Fruit fly (Drosophila melanogaster): ENCODE measurements around the gene Srp72.

The Srp72 gene

DNA sequence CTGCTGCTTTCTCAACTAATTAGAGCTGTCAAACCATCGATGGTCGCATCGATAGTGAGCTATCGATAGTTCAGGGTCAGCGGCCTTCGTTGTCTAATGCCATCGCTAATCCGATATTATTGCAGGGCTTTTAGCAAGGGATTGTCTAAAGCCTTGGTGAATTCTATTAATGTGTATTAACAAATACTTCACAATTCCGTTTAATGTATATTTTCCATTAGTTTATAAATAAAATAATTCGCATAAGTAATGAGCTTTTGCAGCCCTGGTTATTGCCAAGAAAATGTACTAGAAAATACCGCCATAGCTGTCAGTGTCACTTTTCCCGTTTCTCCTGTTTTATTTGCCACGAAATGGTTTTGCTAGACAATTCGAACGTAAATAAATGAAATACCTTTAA, 8.7 kb upstream of the Srp72 start, which contains the start of the genes EloB and Srp14 (continued):
- TF ChIP-seq Hey (tag; optimal IDR thresholded peaks at IDR 0.05): no peak

DNA sequence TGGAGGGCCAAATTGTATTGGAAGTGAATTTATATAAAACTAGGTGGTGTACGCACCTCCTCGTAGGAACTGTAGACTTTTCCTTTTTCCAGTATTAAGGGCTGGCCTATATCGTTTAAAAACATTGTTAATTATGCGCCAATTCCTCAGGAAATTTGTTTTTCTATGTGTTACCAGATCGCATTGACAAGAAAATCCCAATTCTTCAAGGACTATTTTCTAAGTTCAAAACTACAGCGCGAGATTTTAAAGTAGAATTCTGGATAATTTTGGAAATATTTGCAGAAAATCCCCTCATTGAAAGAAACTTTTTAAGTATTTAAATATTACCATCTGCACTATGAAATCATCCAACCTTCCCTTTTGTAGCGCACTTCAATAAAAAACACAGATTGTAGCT, 7.1 kb upstream of the Srp72 start, which contains the start of gene CG34008:
Gene CG34008 (minus strand): TSS at position 147 of the 400 bp plus-strand sequence.
- TF ChIP-seq sima (GFP tag; optimal IDR thresholded peaks at IDR 0.05) (no peak), CG5953 (GFP tag; IDR thresholded peaks at IDR 0.05) (no peak), Meics (GFP tag; optimal IDR thresholded peaks at IDR 0.05) (no peak), gfzf (GFP tag; optimal IDR thresholded peaks at IDR 0.05) (peak; percentile 58), CG17359 (tag; optimal IDR thresholded peaks at IDR 0.05) (no peak), zen2 (GFP tag; IDR thresholded peaks at IDR 0.05; ENCODE audit: partially characterized antibody) (no peak), Dp (GFP tag; optimal IDR thresholded peaks at IDR 0.05) (peak; percentile 54), CG11504 (tag; optimal IDR thresholded peaks at IDR 0.05) (no peak), jigr1 (GFP tag; IDR thresholded peaks at IDR 0.05) (no peak), CG15696 (tag; optimal IDR thresholded peaks at IDR 0.05) (no peak), Rx (GFP tag; IDR thresholded peaks at IDR 0.05) (no peak), E2f2 (GFP tag; IDR thresholded peaks at IDR 0.05) (peak; percentile 67; the same call in 1 of the 2 replicates), vvl (GFP tag; IDR thresholded peaks at IDR 0.05) (no peak)

DNA sequence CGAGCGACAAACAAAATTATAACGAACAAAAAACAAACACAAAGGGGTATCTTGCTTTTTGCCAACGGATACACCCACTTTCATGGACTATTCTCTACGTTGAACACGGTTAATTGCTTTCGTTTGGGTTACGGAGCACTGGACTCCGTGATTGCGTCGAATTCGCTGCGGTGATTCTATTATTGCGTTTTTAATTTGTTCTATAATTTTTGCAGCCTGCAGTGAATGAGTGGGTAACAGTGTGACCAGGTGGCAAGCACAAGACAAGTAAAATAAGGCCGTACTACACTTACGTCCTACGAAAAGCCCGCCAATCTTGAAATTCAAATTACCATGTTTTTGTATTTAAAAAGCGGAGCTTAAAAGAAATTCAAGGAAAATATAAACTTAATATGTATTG, 2.9 kb upstream of the Srp72 start, which contains the start of gene CG16953:
Gene CG16953 (minus strand): TSS at position 268 of the 400 bp plus-strand sequence.
- TF ChIP-seq pzg (GFP tag; optimal IDR thresholded peaks at IDR 0.05) (peak; percentile 64), bbx (GFP tag; IDR thresholded peaks at IDR 0.05; ENCODE audit: partially characterized antibody) (peak; percentile 32; the same call in 1 of the 2 replicates), CG10267 (tag; optimal IDR thresholded peaks at IDR 0.05) (peak; percentile 30), crol (GFP tag; IDR thresholded peaks at IDR 0.05) (peak; percentile 20; the same call in 1 of the 2 replicates), CG12659 (GFP tag; optimal IDR thresholded peaks at IDR 0.05) (peak; percentile 41), CG14710 (tag; optimal IDR thresholded peaks at IDR 0.05) (peak; percentile 24), gsb-n (tag; optimal IDR thresholded peaks at IDR 0.05) (no peak), Pdp1 (GFP tag; optimal IDR thresholded peaks at IDR 0.05) (peak in 1 of 2 experiments; percentile 75), Opbp (GFP tag; IDR thresholded peaks at IDR 0.05; ENCODE audit: partially characterized antibody) (no peak), Sry-δ (GFP tag; optimal IDR thresholded peaks at IDR 0.05) (peak; percentile 21), YL-1 (GFP tag; optimal IDR thresholded peaks at IDR 0.05) (peak; percentile 54), Fer1 (GFP tag; optimal IDR thresholded peaks at IDR 0.05) (peak; percentile 4), hb (GFP tag; IDR thresholded peaks at IDR 0.05; ENCODE audit: partially characterized antibody) (no peak), Blimp-1 (GFP tag; optimal IDR thresholded peaks at IDR 0.05) (no peak), crc (GFP tag; optimal IDR thresholded peaks at IDR 0.05) (no peak), CG7745 (tag; optimal IDR thresholded peaks at IDR 0.05) (peak; percentile 6), CG33557 (GFP tag; optimal IDR thresholded peaks at IDR 0.05) (no peak), MESR4 (GFP tag; optimal IDR thresholded peaks at IDR 0.05) (peak; percentile 89), gfzf (GFP tag; optimal IDR thresholded peaks at IDR 0.05) (peak; percentile 84), nom (GFP tag; optimal IDR thresholded peaks at IDR 0.05) (peak; percentile 10), dysf (GFP tag; IDR thresholded peaks at IDR 0.05) (no peak), CG9437 (GFP tag; optimal IDR thresholded peaks at IDR 0.05) (peak; percentile 25), HmgZ (tag; optimal IDR thresholded peaks at IDR 0.05) (peak; percentile 35), CG15514 (GFP tag; optimal IDR thresholded peaks at IDR 0.05) (peak; percentile 20), CG32772 (GFP tag; IDR thresholded peaks at IDR 0.05) (no peak), CG1603 (tag; optimal IDR thresholded peaks at IDR 0.05) (peak; percentile 37), CG13624 (GFP tag; optimal IDR thresholded peaks at IDR 0.05) (peak; percentile 41), E2f2 (GFP tag; IDR thresholded peaks at IDR 0.05) (peak; percentile 92), BEAF-32 (GFP tag; optimal IDR thresholded peaks at IDR 0.05) (peak; percentile 21), cg (GFP tag; optimal IDR thresholded peaks at IDR 0.05) (peak; percentile 2), CG3281 (GFP tag; optimal IDR thresholded peaks at IDR 0.05) (no peak), Med (GFP tag) (peak; percentile 43), grau (tag; optimal IDR thresholded peaks at IDR 0.05) (peak; percentile 2), Ets97D (GFP tag; optimal IDR thresholded peaks at IDR 0.05) (peak; percentile 38), Dp (GFP tag; optimal IDR thresholded peaks at IDR 0.05) (peak; percentile 87)
